Fruit fly (Drosophila melanogaster) whole organism, embryonic: ENCODE results near the gene RpS12.

Source experiments
- B-H1 ChIP-seq: fragments of 200-800 bp; sonication (Bioruptor generic); IDR thresholded peaks from 3 replicates; pipeline ENCODE4 v1.3.6; 2022; ENCODE audit warnings: missing biosample characterization, missing genetic modification characterization
- CG1233 ChIP-seq: fragments of 200-800 bp; sonication (Bioruptor generic); optimal IDR thresholded peaks from 4 replicates; lab custom pipeline; 2018; ENCODE audit warnings: missing biosample characterization, mild to moderate bottlenecking, missing genetic modification characterization
- CG12659 ChIP-seq: fragments of 200-800 bp; sonication (Bioruptor generic); optimal IDR thresholded peaks from 3 replicates; lab custom pipeline; 2017; ENCODE audit warnings: mild to moderate bottlenecking, missing biosample characterization, missing genetic modification reagents, missing genetic modification characterization
- CG12744 ChIP-seq: fragments of 200-800 bp; sonication (Bioruptor generic); optimal IDR thresholded peaks from 2 replicates; lab custom pipeline; 2016; ENCODE audit warnings: missing biosample characterization, missing genetic modification characterization
- CG13424 ChIP-seq: fragments of 200-800 bp; sonication (Bioruptor generic); optimal IDR thresholded peaks from 2 replicates; lab custom pipeline; 2019; ENCODE audit warnings: missing biosample characterization, mild to moderate bottlenecking, missing genetic modification characterization, moderate library complexity
- CG14860 ChIP-seq: fragments of 200-800 bp; sonication (Bioruptor generic); IDR thresholded peaks from 3 replicates; pipeline ENCODE4 v1.3.6; 2022; ENCODE audit warnings: missing biosample characterization, missing genetic modification characterization; ENCODE audit not compliant: partially characterized antibody
- CG15601 ChIP-seq: fragments of 200-800 bp; sonication (Bioruptor generic); optimal IDR thresholded peaks from 3 replicates; lab custom pipeline; 2019; ENCODE audit warnings: missing biosample characterization, mild to moderate bottlenecking, missing genetic modification characterization, moderate library complexity
- CG16813 ChIP-seq: fragments of 200-800 bp; sonication (Bioruptor generic); IDR thresholded peaks from 3 replicates; pipeline ENCODE4 v1.3.6; 2022; ENCODE audit warnings: missing biosample characterization, missing genetic modification characterization; ENCODE audit not compliant: partially characterized antibody
- CG2712 ChIP-seq: fragments of 200-800 bp; optimal IDR thresholded peaks from 3 replicates; lab custom pipeline; 2019; ENCODE audit warnings: missing biosample characterization, mild to moderate bottlenecking, missing genetic modification characterization, moderate library complexity
- CG3726 ChIP-seq: fragments of 200-800 bp; sonication (Bioruptor generic); IDR thresholded peaks from 3 replicates; pipeline ENCODE4, ENCODE4 v1.3.6; 2022; ENCODE audit warnings: missing biosample characterization, missing genetic modification characterization
- CG6254 ChIP-seq: fragments of 200-800 bp; sonication (Bioruptor generic); optimal IDR thresholded peaks from 3 replicates; lab custom pipeline; 2017; ENCODE audit warnings: mild to moderate bottlenecking, missing biosample characterization, missing genetic modification reagents, missing genetic modification characterization
- CG6765 ChIP-seq: fragments of 200-800 bp; sonication (Bioruptor generic); optimal IDR thresholded peaks from 3 replicates; lab custom pipeline; 2017; ENCODE audit warnings: missing biosample characterization, mild to moderate bottlenecking, missing genetic modification characterization
- CG6813 ChIP-seq: fragments of 200-800 bp; sonication (Bioruptor generic); optimal IDR thresholded peaks from 2 replicates; lab custom pipeline; 2017; ENCODE audit warnings: missing biosample characterization, missing genetic modification characterization, mild to moderate bottlenecking, moderate library complexity, missing genetic modification reagents
- CG7271 ChIP-seq: fragments of 200-800 bp; sonication (Bioruptor generic); optimal IDR thresholded peaks from 2 replicates; lab custom pipeline; 2018; ENCODE audit warnings: missing biosample characterization, mild to moderate bottlenecking, missing genetic modification characterization, moderate library complexity
- CG7786 ChIP-seq: fragments of 200-800 bp; sonication (Bioruptor generic); optimal IDR thresholded peaks from 2 replicates; lab custom pipeline; 2016; ENCODE audit warnings: missing biosample characterization, missing genetic modification characterization
- CG7928 ChIP-seq: fragments of 200-800 bp; sonication (Bioruptor generic); optimal IDR thresholded peaks from 2 replicates; lab custom pipeline; 2017; ENCODE audit warnings: missing biosample characterization, mild to moderate bottlenecking, missing genetic modification characterization
- CG9932 ChIP-seq: fragments of 200-800 bp; sonication (Bioruptor generic); IDR thresholded peaks from 2 replicates; pipeline ENCODE4 v1.3.6; 2022; ENCODE audit warnings: missing biosample characterization, missing genetic modification characterization
- CTCF ChIP-seq: fragments of 200-800 bp; sonication (Bioruptor generic); optimal IDR thresholded peaks from 2 replicates; lab custom pipeline; 2017; ENCODE audit warnings: missing biosample characterization, mild to moderate bottlenecking, missing genetic modification characterization, moderate library complexity
- D ChIP-seq, 2 experiments: fragments of 200-800 bp in 1 of 2; fragments of >200 bp in 1 of 2; sonication (Bioruptor generic) in 1 of 2; optimal IDR thresholded peaks; 2 replicates in 1 of 2; 3 replicates in 1 of 2; lab custom pipeline; 2017; ENCODE audit warnings: mild to moderate bottlenecking in 1 of 2, missing biosample characterization in 1 of 2, missing genetic modification characterization in 1 of 2, missing genetic modification reagents in 1 of 2
- Deaf1 ChIP-seq: fragments of 200-800 bp; optimal IDR thresholded peaks from 3 replicates; lab custom pipeline; 2019; ENCODE audit warnings: missing biosample characterization, mild to moderate bottlenecking, missing genetic modification characterization, moderate library complexity
- Gsc ChIP-seq: fragments of 200-800 bp; sonication (Bioruptor generic); IDR thresholded peaks from 2 replicates; pipeline ENCODE4 v1.3.6; 2022; ENCODE audit warnings: missing biosample characterization, missing genetic modification characterization
- HLH4C ChIP-seq: fragments of 200-800 bp; sonication (Bioruptor generic); IDR thresholded peaks from 3 replicates; pipeline ENCODE4 v1.3.6; 2022; ENCODE audit warnings: missing biosample characterization, missing genetic modification characterization; ENCODE audit not compliant: partially characterized antibody
- HLHmδ ChIP-seq: fragments of 200-800 bp; sonication (Bioruptor generic); optimal IDR thresholded peaks from 2 replicates; lab custom pipeline; 2018; ENCODE audit warnings: missing biosample characterization, mild to moderate bottlenecking, missing genetic modification characterization, moderate library complexity
- Hand ChIP-seq: fragments of 200-800 bp; sonication (Bioruptor generic); optimal IDR thresholded peaks from 2 replicates; lab custom pipeline; 2017; ENCODE audit warnings: mild to moderate bottlenecking, missing biosample characterization, missing genetic modification reagents, missing genetic modification characterization
- Hmx ChIP-seq: fragments of 200-800 bp; sonication (Bioruptor generic); optimal IDR thresholded peaks from 2 replicates; lab custom pipeline; 2016; ENCODE audit warnings: missing biosample characterization, missing genetic modification characterization
- MTF-1 ChIP-seq: fragments of 200-800 bp; sonication (Bioruptor generic); optimal IDR thresholded peaks from 2 replicates; lab custom pipeline; 2018; ENCODE audit warnings: missing biosample characterization, mild to moderate bottlenecking, missing genetic modification characterization, borderline replicate concordance
- Med ChIP-seq: fragments of 200-800 bp; sonication (Bioruptor generic); peaks from one replicate; lab custom pipeline; 2016; ENCODE audit warnings: missing biosample characterization, missing genetic modification characterization, mild to moderate bottlenecking, inconsistent platforms, moderate library complexity
- Mrtf ChIP-seq: fragments of 200-800 bp; sonication (Bioruptor generic); IDR thresholded peaks from 3 replicates; pipeline ENCODE4 v1.3.6; 2022; ENCODE audit warnings: missing biosample characterization, missing genetic modification characterization
- NC2α ChIP-seq: fragments of 200-800 bp; sonication (Bioruptor generic); optimal IDR thresholded peaks from 2 replicates; lab custom pipeline; 2016; ENCODE audit warnings: missing biosample characterization, missing genetic modification characterization
- Ravus ChIP-seq: fragments of 200-800 bp; sonication (Bioruptor generic); IDR thresholded peaks from 2 replicates; pipeline ENCODE4 v1.3.6; 2022; ENCODE audit warnings: missing biosample characterization, missing genetic modification characterization
- ac ChIP-seq: fragments of 200-800 bp; sonication (Bioruptor generic); optimal IDR thresholded peaks from 3 replicates; lab custom pipeline; 2017; ENCODE audit warnings: missing biosample characterization, mild to moderate bottlenecking, missing genetic modification characterization
- ap ChIP-seq: fragments of 200-800 bp; sonication (Bioruptor generic); IDR thresholded peaks from 2 replicates; pipeline ENCODE4 v1.3.6; 2022; ENCODE audit warnings: missing biosample characterization, missing genetic modification characterization
- ash1 ChIP-seq: fragments of 200-800 bp; sonication (Bioruptor generic); optimal IDR thresholded peaks from 2 replicates; lab custom pipeline; 2018; ENCODE audit warnings: missing biosample characterization, mild to moderate bottlenecking, missing genetic modification characterization
- bab2 ChIP-seq: fragments of 200-800 bp; sonication (Bioruptor generic); optimal IDR thresholded peaks from 2 replicates; lab custom pipeline; 2016; ENCODE audit warnings: missing biosample characterization, missing genetic modification characterization
- bsh ChIP-seq, 2 experiments: fragments of 200-800 bp; sonication (Bioruptor generic); optimal IDR thresholded peaks; 2 replicates each; lab custom pipeline; 2017 to 2018; ENCODE audit warnings: mild to moderate bottlenecking in 2 of 2, missing biosample characterization in 2 of 2, missing genetic modification characterization in 2 of 2, moderate library complexity in 1 of 2
- chinmo ChIP-seq: fragments of 200-800 bp; sonication (Bioruptor generic); IDR thresholded peaks from 4 replicates; pipeline ENCODE4 v1.3.6; 2022; ENCODE audit warnings: missing biosample characterization, missing genetic modification characterization; ENCODE audit not compliant: partially characterized antibody
- croc ChIP-seq: fragments of 200-800 bp; sonication (Bioruptor generic); conservative IDR thresholded peaks from 3 replicates; pipeline ENCODE4 v1.3.6; 2022; ENCODE audit warnings: missing biosample characterization, missing genetic modification characterization
- cwo ChIP-seq: fragments of 200-800 bp; sonication (Bioruptor generic); optimal IDR thresholded peaks from 3 replicates; lab custom pipeline; 2017; ENCODE audit warnings: missing biosample characterization, missing genetic modification characterization, mild to moderate bottlenecking, moderate library complexity, missing genetic modification reagents
- dmrt99B ChIP-seq: fragments of 200-800 bp; sonication (Bioruptor generic); optimal IDR thresholded peaks from 2 replicates; lab custom pipeline; 2018; ENCODE audit warnings: missing biosample characterization, mild to moderate bottlenecking, missing genetic modification characterization, moderate library complexity
- en ChIP-seq: fragments of 200-800 bp; sonication (Bioruptor generic); optimal IDR thresholded peaks from 2 replicates; lab custom pipeline; 2016; ENCODE audit warnings: missing biosample characterization, missing genetic modification characterization
- gem ChIP-seq: fragments of 200-800 bp; sonication (Bioruptor generic); optimal IDR thresholded peaks from 2 replicates; lab custom pipeline; 2019; ENCODE audit warnings: missing biosample characterization, mild to moderate bottlenecking, missing genetic modification characterization, moderate library complexity
- kni ChIP-seq: fragments of 200-800 bp; sonication (Bioruptor generic); optimal IDR thresholded peaks from 3 replicates; lab custom pipeline; 2017; ENCODE audit warnings: mild to moderate bottlenecking, missing biosample characterization, missing genetic modification reagents, missing genetic modification characterization
- lilli ChIP-seq: fragments of 200-800 bp; sonication (Bioruptor generic); optimal IDR thresholded peaks from 3 replicates; lab custom pipeline; 2016; ENCODE audit warnings: missing biosample characterization, missing genetic modification characterization
- lmd ChIP-seq: fragments of 200-800 bp; sonication (Bioruptor generic); IDR thresholded peaks from 2 replicates; pipeline ENCODE4 v1.3.6; 2022; ENCODE audit warnings: missing biosample characterization, missing genetic modification characterization
- phol ChIP-seq: fragments of 200-800 bp; sonication (Bioruptor generic); optimal IDR thresholded peaks from 3 replicates; lab custom pipeline; 2018; ENCODE audit warnings: missing biosample characterization, mild to moderate bottlenecking, missing genetic modification characterization, moderate library complexity
- tna ChIP-seq: fragments of 200-800 bp; sonication (Bioruptor generic); IDR thresholded peaks from 2 replicates; pipeline ENCODE4 v1.3.6; 2022; ENCODE audit warnings: missing biosample characterization, missing genetic modification characterization; ENCODE audit not compliant: partially characterized antibody
- toy ChIP-seq: fragments of 200-800 bp; sonication (Bioruptor generic); IDR thresholded peaks from 2 replicates; pipeline ENCODE4 v1.3.6; 2022; ENCODE audit warnings: missing biosample characterization, missing genetic modification characterization
- ttk ChIP-seq: fragments of 200-800 bp; sonication (Bioruptor generic); IDR thresholded peaks from 2 replicates; pipeline ENCODE4 v2.1.2; 2022; ENCODE audit warnings: missing biosample characterization, missing genetic modification characterization
- twi ChIP-seq: fragments of 200-800 bp; optimal IDR thresholded peaks from 2 replicates; lab custom pipeline; 2019; ENCODE audit warnings: missing biosample characterization, mild to moderate bottlenecking, missing genetic modification characterization, moderate library complexity
- vvl ChIP-seq: fragments of 200-800 bp; sonication (Bioruptor generic); IDR thresholded peaks from 2 replicates; pipeline ENCODE4 v1.3.6; 2022; ENCODE audit warnings: missing biosample characterization, missing genetic modification characterization

Gene RpS12

dm6 chr3L:13006490-13006889 is 16.7 kb upstream of the RpS12 start, which contains the start of gene CG11263 (continued):
- TF ChIP-seq Deaf1 (no peak), en (GFP tag; lab: Kevin White, UChicago) (no peak), CG6765 (no peak), CG3726 (GFP tag; lab: Robert Waterston, UW) (no peak), vvl (peak; percentile 58; the same call in 1 of the 2 replicates), ap (GFP tag; lab: Robert Waterston, UW) (no peak), phol (tag; lab: Kevin White, UChicago) (peak; percentile 56), CG16813 (peak; percentile 86), CG12659 (GFP tag; lab: Kevin White, UChicago) (peak; percentile 43), ttk (GFP tag; lab: Robert Waterston, UW) (no peak), CG2712 (tag; lab: Kevin White, UChicago) (peak; percentile 47), Ravus (GFP tag; lab: Robert Waterston, UW) (no peak), CG14860 (peak; percentile 86), Mrtf (GFP tag; lab: Robert Waterston, UW) (no peak; the same call in 2 of the 3 replicates), gem (tag; lab: Kevin White, UChicago) (peak; percentile 64), NC2α (GFP tag; lab: Kevin White, UChicago) (no peak), kni (GFP tag; lab: Kevin White, UChicago) (no peak), twi (tag; lab: Kevin White, UChicago) (no peak), HLH4C (GFP tag; lab: Robert Waterston, UW) (peak; percentile 88), Hmx (GFP tag; lab: Kevin White, UChicago) (no peak), lmd (GFP tag; lab: Robert Waterston, UW) (no peak; the same call in 1 of the 2 replicates), HLHmδ (GFP tag; lab: Kevin White, UChicago) (no peak), toy (GFP tag; lab: Robert Waterston, UW) (no peak), CG6254 (no peak), tna (GFP tag; lab: Robert Waterston, UW) (no peak; the same call in 1 of the 2 replicates), ash1 (GFP tag; lab: Kevin White, UChicago) (no peak), chinmo (GFP tag; lab: Robert Waterston, UW) (peak; percentile 77; the same call in 2 of the 4 replicates), CTCF (GFP tag; lab: Kevin White, UChicago) (peak; percentile 54), lilli (GFP tag; lab: Kevin White, UChicago) (peak; percentile 74), CG7928 (GFP tag; lab: Kevin White, UChicago) (no peak), Gsc (GFP tag; lab: Robert Waterston, UW) (no peak), Hand (GFP tag; lab: Kevin White, UChicago) (no peak), CG9932 (GFP tag; lab: Robert Waterston, UW) (peak; percentile 67; the same call in 1 of the 2 replicates), D (optimal IDR thresholded peaks at IDR 0.05; lab: Kevin White, UChicago) (no peak), D (GFP tag; optimal IDR thresholded peaks at IDR 0.05; lab: Kevin White, UChicago) (peak; percentile 24), CG6813 (GFP tag; lab: Kevin White, UChicago) (no peak), CG15601 (tag; lab: Kevin White, UChicago) (peak; percentile 21), dmrt99B (tag; lab: Kevin White, UChicago) (no peak), B-H1 (GFP tag; lab: Robert Waterston, UW) (peak; percentile 28; the same call in 1 of the 3 replicates), CG7786 (GFP tag; lab: Kevin White, UChicago) (peak; percentile 66), MTF-1 (GFP tag; lab: Kevin White, UChicago) (no peak), CG7271 (no peak), CG1233 (GFP tag; lab: Kevin White, UChicago) (no peak), croc (no peak), Med (GFP tag; lab: Kevin White, UChicago) (peak; percentile 94), CG12744 (peak; percentile 11), ac (GFP tag; lab: Kevin White, UChicago) (no peak), bsh (GFP tag; optimal IDR thresholded peaks at IDR 0.05; lab: Kevin White, UChicago) (no peak), bab2 (GFP tag; lab: Kevin White, UChicago) (peak; percentile 50), CG13424 (tag; lab: Kevin White, UChicago) (no peak), cwo (no peak)
